Fruit fly (Drosophila melanogaster): Measurements from ENCODE around the gene CG31111.

Gene CG31111

dm6 chr3R:25054451-25055188 is 1.4 kb downstream of the CG31111 start, which contains the start of gene CG31109 (continued):
- TF ChIP-seq Pdp1 (GFP tag; optimal IDR thresholded peaks at IDR 0.05) (peak in 1 of 2 experiments; percentile 26), CG30403 (GFP tag; optimal IDR thresholded peaks at IDR 0.05) (peak; percentile 18), Trl (optimal IDR thresholded peaks at IDR 0.05) (no peak), Trl (GFP tag; optimal IDR thresholded peaks at IDR 0.05) (peak; percentile 33), btn (GFP tag; optimal IDR thresholded peaks at IDR 0.05) (no peak), CG9437 (GFP tag; optimal IDR thresholded peaks at IDR 0.05) (no peak), CG6791 (GFP tag; IDR thresholded peaks at IDR 0.05; ENCODE audit: partially characterized antibody) (peak; percentile 37; the same call in 1 of the 3 replicates), Ptx1 (GFP tag; IDR thresholded peaks at IDR 0.05) (no peak), al (GFP tag; IDR thresholded peaks at IDR 0.05) (no peak), CG10267 (tag; optimal IDR thresholded peaks at IDR 0.05) (peak; percentile 50), gem (tag; optimal IDR thresholded peaks at IDR 0.05) (peak; percentile 33), CG13894 (tag; optimal IDR thresholded peaks at IDR 0.05) (peak; percentile 42), CG10959 (GFP tag; IDR thresholded peaks at IDR 0.05) (no peak), disco-r (GFP tag; optimal IDR thresholded peaks at IDR 0.05) (no peak), CG17328 (GFP tag; IDR thresholded peaks at IDR 0.05) (no peak), CG9797 (GFP tag; optimal IDR thresholded peaks at IDR 0.05) (peak; percentile 27), CG3281 (GFP tag; optimal IDR thresholded peaks at IDR 0.05) (no peak), mld (GFP tag; IDR thresholded peaks at IDR 0.05; ENCODE audit: partially characterized antibody) (0 out of 3 replicates have a peak, but pooled peaks have one; percentile 41), CG7556 (GFP tag; optimal IDR thresholded peaks at IDR 0.05) (no peak), E2f2 (GFP tag; IDR thresholded peaks at IDR 0.05) (peak; percentile 82), CG13424 (tag; optimal IDR thresholded peaks at IDR 0.05) (peak; percentile 22), br (optimal IDR thresholded peaks at IDR 0.05) (no peak), Bteb2 (GFP tag; optimal IDR thresholded peaks at IDR 0.05) (peak; percentile 7), CG15696 (tag; optimal IDR thresholded peaks at IDR 0.05) (peak; percentile 46), Dbx (GFP tag; IDR thresholded peaks at IDR 0.05) (0 out of 3 replicates have a peak, but pooled peaks have one; percentile 42), lmd (GFP tag; IDR thresholded peaks at IDR 0.05) (no peak), CG30020 (tag; optimal IDR thresholded peaks at IDR 0.05) (peak; percentile 92), CG13296 (GFP tag; optimal IDR thresholded peaks at IDR 0.05) (peak; percentile 52), Doc3 (GFP tag; IDR thresholded peaks at IDR 0.05; ENCODE audit: partially characterized antibody) (0 out of 3 replicates have a peak, but pooled peaks have one; percentile 34), CG11723 (GFP tag; optimal IDR thresholded peaks at IDR 0.05) (no peak), CG17568 (GFP tag; optimal IDR thresholded peaks at IDR 0.05) (no peak), Xrp1 (GFP tag; IDR thresholded peaks at IDR 0.05) (0 out of 2 replicates have a peak, but pooled peaks have one; percentile 8), CG14014 (GFP tag; IDR thresholded peaks at IDR 0.05) (peak; percentile 37; the same call in 1 of the 2 replicates), Mrtf (GFP tag; IDR thresholded peaks at IDR 0.05) (no peak), jumu (GFP tag; optimal IDR thresholded peaks at IDR 0.05) (no peak), PHDP (tag; optimal IDR thresholded peaks at IDR 0.05) (peak; percentile 1), lilli (GFP tag; optimal IDR thresholded peaks at IDR 0.05) (peak; percentile 60), unc-4 (GFP tag; IDR thresholded peaks at IDR 0.05; ENCODE audit: partially characterized antibody) (peak; percentile 44; the same call in 1 of the 2 replicates), ash1 (GFP tag; optimal IDR thresholded peaks at IDR 0.05) (no peak), Poxn (GFP tag; IDR thresholded peaks at IDR 0.05) (no peak), ATbp (GFP tag; optimal IDR thresholded peaks at IDR 0.05) (no peak), zfh2 (GFP tag; optimal IDR thresholded peaks at IDR 0.05) (peak; percentile 28), CG8290 (GFP tag; optimal IDR thresholded peaks at IDR 0.05) (peak; percentile 84), CG8290 (tag; optimal IDR thresholded peaks at IDR 0.05) (peak; percentile 73 to 89), CG13287 (GFP tag; IDR thresholded peaks at IDR 0.05; ENCODE audit: partially characterized antibody) (peak; percentile 61), CG12391 (tag; optimal IDR thresholded peaks at IDR 0.05) (peak; percentile 46), CG11247 (GFP tag; IDR thresholded peaks at IDR 0.05) (no peak), CG11456 (GFP tag; IDR thresholded peaks at IDR 0.05) (no peak), CG10366 (GFP tag; IDR thresholded peaks at IDR 0.05) (no peak), B-H1 (GFP tag; IDR thresholded peaks at IDR 0.05) (no peak)
